Comparison of ENCODE assay signal across 3 worm cellular contexts in the genomic region with DNA sequence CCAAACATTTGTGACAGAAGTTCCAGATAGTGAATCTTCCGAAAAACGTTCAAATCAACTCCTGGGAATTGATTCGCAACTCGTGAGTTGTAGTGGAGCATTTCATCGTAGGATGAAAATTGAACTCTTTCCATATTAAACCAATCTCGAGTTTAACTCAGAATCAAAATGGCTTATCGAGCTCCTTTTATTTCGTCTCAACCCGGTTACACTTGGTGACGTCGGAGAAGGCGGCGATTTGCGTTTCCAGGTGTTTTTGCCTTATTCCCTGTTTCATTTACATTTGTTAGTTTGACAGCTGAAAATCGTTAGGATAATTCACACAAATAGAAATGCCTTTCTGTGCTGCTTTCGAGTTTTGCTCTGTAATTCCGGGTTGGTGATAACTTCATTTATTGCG.
A peak's percentile ranks its signal among the peaks of the same experiment; 100 is the strongest.
TF ChIP-seq lines count a peak whose summit lies in the region.

A gene (minus strand): TSS at position 101 of the 400 bp plus-strand sequence.

TF ChIP-seq in whole organism, L1 larva, 84 proteins besides CTCF, POLR2A, EP300 and RAD21:
- peak; percentile 23 for TF ChIP-seq dsc-1 (tag; optimal IDR thresholded peaks at IDR 0.05; lab: Kevin White, UChicago)
- no peak for TF ChIP-seq C04F5.9 (tag; optimal IDR thresholded peaks at IDR 0.05; lab: Kevin White, UChicago)
- TF ChIP-seq nhr-85 (tag; lab: Kevin White, UChicago), result no peak
- peak; percentile 66 for TF ChIP-seq hlh-4 (tag; optimal IDR thresholded peaks at IDR 0.05; lab: Kevin White, UChicago)

TF ChIP-seq in whole organism, late embryonic, 69 proteins besides CTCF, POLR2A, EP300 and RAD21:
- TF ChIP-seq ama-1 (optimal IDR thresholded peaks at IDR 0.05; lab: Kevin White, UChicago), result peak; percentile 31
- no peak for TF ChIP-seq ttx-3 (tag; optimal IDR thresholded peaks at IDR 0.05; lab: Kevin White, UChicago)

TF ChIP-seq in whole organism, mixed stage, embryonic, 35 proteins besides CTCF, POLR2A, EP300 and RAD21:
- TF ChIP-seq sptf-1 (tag; optimal IDR thresholded peaks at IDR 0.05; lab: Kevin White, UChicago) (peak; percentile 2), ham-2 (GFP tag; optimal IDR thresholded peaks at IDR 0.05; lab: Kevin White, UChicago) (no peak), nhr-2 (tag; optimal IDR thresholded peaks at IDR 0.05; lab: Kevin White, UChicago) (no peak)
TF ChIP-seq in whole organism, mixed stage, embryonic: peak in this region for 1.
